Fruit fly (Drosophila melanogaster) whole organism, adult: ENCODE results near the gene miple1.
A peak's percentile ranks its signal among the peaks of the same experiment; 100 is the strongest.

Experiments used
- Mnt ChIP-seq: fragments of 200-800 bp; sonication (Bioruptor generic); optimal IDR thresholded peaks from 2 replicates; lab custom pipeline; 2016; ENCODE audit warnings: missing biosample characterization, mild to moderate bottlenecking, missing genetic modification characterization
- bab1 ChIP-seq: fragments of 200-800 bp; sonication (Bioruptor generic); optimal IDR thresholded peaks from 3 replicates; lab custom pipeline; 2019; ENCODE audit warnings: missing biosample characterization, mild to moderate bottlenecking, missing genetic modification characterization, moderate library complexity
- cnc ChIP-seq, 2 experiments: fragments of >200 bp; optimal IDR thresholded peaks; 2 replicates each; lab custom pipeline; 2017
- pad ChIP-seq: fragments of 200-800 bp; sonication (Bioruptor generic); optimal IDR thresholded peaks from 3 replicates; lab custom pipeline; 2017; ENCODE audit warnings: missing biosample characterization, missing genetic modification characterization, mild to moderate bottlenecking, moderate library complexity, missing genetic modification reagents
- toe ChIP-seq: fragments of 200-800 bp; sonication (Bioruptor generic); optimal IDR thresholded peaks from 2 replicates; lab custom pipeline; 2016; ENCODE audit warnings: missing biosample characterization, missing genetic modification characterization

dm6 chr3L:223019-223902 is 43.8 kb upstream of the miple1 start, which contains the start of the genes pyx and CG33229:
- peak; percentile 52 for TF ChIP-seq Mnt (GFP tag; lab: Kevin White, UChicago)
- TF ChIP-seq pad (GFP tag; lab: Kevin White, UChicago), result peak; percentile 64
- TF ChIP-seq toe (GFP tag; lab: Kevin White, UChicago), result peak; percentile 91
- peak; percentile 72 for TF ChIP-seq bab1 (GFP tag; lab: Kevin White, UChicago)
- no peak for TF ChIP-seq cnc (optimal IDR thresholded peaks at IDR 0.05; lab: Kevin White, UChicago)
